Worm (Caenorhabditis elegans) whole organism, midembryonic: Measurements from ENCODE around the gene lact-5.

ENCODE experiments used
- flt-1 ChIP-seq: fragments of 200-800 bp; sonication (Bioruptor generic); IDR thresholded peaks from 2 replicates; pipeline ENCODE4 v1.3.6; 2022; ENCODE audit warnings: missing genetic modification characterization, missing compliant biosample characterization
- klf-2 ChIP-seq: fragments of 200-800 bp; sonication (Bioruptor generic); conservative IDR thresholded peaks from 2 replicates; pipeline ENCODE4 v1.3.6; 2022; ENCODE audit warnings: missing genetic modification reagents, missing genetic modification characterization, missing compliant biosample characterization
- ref-1 ChIP-seq: fragments of 200-800 bp; sonication (Bioruptor generic); conservative IDR thresholded peaks from 2 replicates; pipeline ENCODE4 v1.3.6; 2022; ENCODE audit warnings: missing genetic modification reagents, missing genetic modification characterization, missing compliant biosample characterization
- tab-1 ChIP-seq: fragments of 200-800 bp; sonication (Bioruptor generic); IDR thresholded peaks from 2 replicates; pipeline ENCODE4 v1.3.6; 2022; ENCODE audit warnings: missing genetic modification characterization, missing compliant biosample characterization
- ztf-23 ChIP-seq: fragments of 200-800 bp; sonication (Bioruptor generic); IDR thresholded peaks from 2 replicates; pipeline ENCODE4 v1.3.6; 2022; ENCODE audit warnings: missing genetic modification reagents, missing genetic modification characterization, missing compliant biosample characterization
- ztf-29 ChIP-seq: fragments of 200-800 bp; sonication (Bioruptor generic); IDR thresholded peaks from 2 replicates; pipeline ENCODE4 v1.3.6; 2022; ENCODE audit warnings: missing genetic modification reagents, missing genetic modification characterization, missing compliant biosample characterization

DNA sequence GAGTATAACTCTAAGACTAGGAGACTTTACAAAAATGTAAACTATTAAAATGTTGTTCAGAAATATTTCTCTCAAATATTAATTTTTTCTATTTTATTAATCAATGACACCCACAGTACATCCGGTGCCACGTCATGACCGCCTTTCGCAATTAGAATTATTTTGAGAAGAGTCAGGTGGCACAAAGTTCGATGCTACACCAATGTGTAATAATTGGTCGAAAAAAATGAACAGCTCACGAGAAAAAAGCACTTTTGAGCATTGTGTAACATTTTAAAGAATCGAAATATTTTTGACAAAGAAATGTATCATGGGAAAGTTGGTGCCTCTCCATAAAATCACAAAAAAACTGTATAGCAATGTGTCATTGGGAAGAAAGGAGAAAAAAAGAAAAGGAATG lies 14.8 kb downstream of the lact-5 start:
- TF ChIP-seq tab-1, result no peak
- TF ChIP-seq ztf-23 (GFP tag; lab: Robert Waterston, UW), result no peak
- no peak for TF ChIP-seq flt-1 (GFP tag; lab: Robert Waterston, UW)
- no peak for TF ChIP-seq ref-1 (GFP tag; lab: Robert Waterston, UW)
- no peak for TF ChIP-seq klf-2 (GFP tag; lab: Robert Waterston, UW)
- no peak for TF ChIP-seq ztf-29 (GFP tag; lab: Robert Waterston, UW)
